Worm (Caenorhabditis elegans) whole organism, L4 larva: ENCODE results near the gene C01G12.9.

Experiments
- aly-2 ChIP-seq: sonication (generic microtip); optimal IDR thresholded peaks from 2 replicates; lab custom pipeline; 2018; ENCODE audit warnings: missing biosample characterization, missing genetic modification characterization
- ama-1 ChIP-seq: fragments of 150-350 bp; optimal IDR thresholded peaks from 2 replicates; lab custom pipeline; 2014; ENCODE audit warnings: inconsistent platforms, mixed read lengths
- hmg-1.1 ChIP-seq: fragments of 200-800 bp; sonication (Bioruptor generic); IDR thresholded peaks from 2 replicates; pipeline ENCODE4 v1.3.6; 2022; ENCODE audit warnings: missing genetic modification reagents, missing genetic modification characterization, missing compliant biosample characterization
- lin-39 ChIP-seq: fragments of 150-350 bp; optimal IDR thresholded peaks from 2 replicates; lab custom pipeline; 2014; ENCODE audit warnings: missing biosample characterization, missing genetic modification reagents, missing genetic modification characterization
- mdl-1 ChIP-seq, 2 experiments: fragments of 150-350 bp in 1 of 2; sonication (generic microtip) in 1 of 2; optimal IDR thresholded peaks; 2 replicates each; lab custom pipeline; 2014 to 2017; ENCODE audit warnings: missing biosample characterization in 2 of 2, missing genetic modification characterization in 2 of 2
- pha-4 ChIP-seq, 2 experiments: fragments of 150-350 bp in 1 of 2; fragments of 200-800 bp in 1 of 2; sonication (Bioruptor generic) in 1 of 2; IDR thresholded peaks in 1 of 2; optimal IDR thresholded peaks in 1 of 2; 2 replicates each; pipeline versions ENCODE4 v1.3.6 to Lab custom; 2014 to 2022; ENCODE audit warnings: missing genetic modification characterization in 2 of 2, missing genetic modification reagents in 2 of 2, missing biosample characterization in 1 of 2, missing compliant biosample characterization in 1 of 2

- TF ChIP-seq aly-2 (tag; lab: Kevin White, UChicago): no peak
- no peak for TF ChIP-seq pha-4 (GFP tag; IDR thresholded peaks at IDR 0.05; lab: Robert Waterston, UW)
- no peak for TF ChIP-seq pha-4 (tag; optimal IDR thresholded peaks at IDR 0.05; lab: Kevin White, UChicago)
- no peak for TF ChIP-seq lin-39 (tag; lab: Kevin White, UChicago)
- no peak for TF ChIP-seq hmg-1.1
- no peak for TF ChIP-seq mdl-1 (tag; optimal IDR thresholded peaks at IDR 0.05; lab: Kevin White, UChicago)
- no peak for TF ChIP-seq ama-1 (lab: Kevin White, UChicago)
These were observed 39.9 kb downstream of the C01G12.9 start for ce11 chrII:14618764-14619163.
